Fruit fly (Drosophila melanogaster) S2 (cell line): ENCODE results near the gene P5cr-2.

Source experiments
- CG8478 ChIP-seq: fragments of >200 bp; optimal IDR thresholded peaks from 2 replicates; lab custom pipeline; 2018
- CTCF ChIP-seq, 2 experiments: fragments of >200 bp; optimal IDR thresholded peaks; 2 replicates each; lab custom pipeline; 2018

DNA sequence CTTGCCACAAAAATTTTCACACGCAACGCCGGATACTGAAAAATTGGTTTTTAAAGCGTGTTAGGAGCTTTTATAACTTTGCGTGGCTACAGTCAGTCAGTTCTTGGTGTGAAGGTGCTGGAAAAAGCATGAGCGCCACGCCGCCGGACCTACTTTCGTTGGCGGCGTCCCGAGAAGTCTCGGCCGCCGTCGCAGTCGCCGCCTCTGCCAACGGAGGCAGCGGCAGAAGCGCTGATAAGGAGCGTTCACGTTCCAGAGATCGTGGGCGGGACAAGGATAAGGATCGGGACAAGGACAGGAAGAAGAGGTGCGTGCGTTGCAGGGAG lies 5.8 kb downstream of the P5cr-2 start:
- TF ChIP-seq CG8478 (lab: Kevin White, UChicago): no peak
- TF ChIP-seq CTCF (optimal IDR thresholded peaks at IDR 0.05; lab: Kevin White, UChicago): no peak
